Fruit fly (Drosophila melanogaster) whole organism, embryonic: ENCODE measurements around the gene CG32564.
A peak's percentile ranks its signal among the peaks of the same experiment; 100 is the strongest.

Experiments
- Atf6 ChIP-seq: fragments of 200-800 bp; sonication (Bioruptor generic); IDR thresholded peaks from 2 replicates; pipeline ENCODE4 v1.3.6; 2022; ENCODE audit warnings: missing biosample characterization, missing genetic modification characterization
- BtbVII ChIP-seq: fragments of 200-800 bp; sonication (Bioruptor generic); optimal IDR thresholded peaks from 3 replicates; lab custom pipeline; 2017; ENCODE audit warnings: missing biosample characterization, mild to moderate bottlenecking, missing genetic modification characterization
- Bteb2 ChIP-seq: fragments of 200-800 bp; sonication (Bioruptor generic); optimal IDR thresholded peaks from 2 replicates; lab custom pipeline; 2016; ENCODE audit warnings: missing biosample characterization, missing genetic modification characterization
- CG10267 ChIP-seq: fragments of 200-800 bp; sonication (Bioruptor generic); optimal IDR thresholded peaks from 2 replicates; lab custom pipeline; 2018; ENCODE audit warnings: missing biosample characterization, mild to moderate bottlenecking, missing genetic modification characterization, moderate library complexity
- CG10565 ChIP-seq: fragments of 200-800 bp; sonication (Bioruptor generic); optimal IDR thresholded peaks from 3 replicates; lab custom pipeline; 2016; ENCODE audit warnings: missing biosample characterization, mild to moderate bottlenecking, missing genetic modification characterization
- CG11093 ChIP-seq: fragments of 200-800 bp; sonication (Bioruptor generic); IDR thresholded peaks from 3 replicates; pipeline ENCODE4 v1.3.6; 2022; ENCODE audit warnings: missing biosample characterization, missing genetic modification characterization
- CG11560 ChIP-seq: fragments of 200-800 bp; sonication (Bioruptor generic); IDR thresholded peaks from 3 replicates; pipeline ENCODE4 v1.3.6; 2022; ENCODE audit warnings: missing biosample characterization, missing genetic modification characterization
- CG13624 ChIP-seq: fragments of 200-800 bp; sonication (Bioruptor generic); optimal IDR thresholded peaks from 2 replicates; lab custom pipeline; 2016; ENCODE audit warnings: missing biosample characterization, missing genetic modification characterization
- CG14014 ChIP-seq: fragments of 200-800 bp; sonication (Bioruptor generic); IDR thresholded peaks from 2 replicates; pipeline ENCODE4 v1.3.6; 2022; ENCODE audit warnings: missing biosample characterization, missing genetic modification characterization
- CG17361 ChIP-seq: fragments of 200-800 bp; sonication (Bioruptor generic); IDR thresholded peaks from 3 replicates; pipeline ENCODE4 v1.3.6; 2022; ENCODE audit warnings: missing biosample characterization, missing genetic modification characterization
- CG18262 ChIP-seq: fragments of 200-800 bp; optimal IDR thresholded peaks from 3 replicates; lab custom pipeline; 2019; ENCODE audit warnings: missing biosample characterization, mild to moderate bottlenecking, missing genetic modification characterization, moderate library complexity
- CG18599 ChIP-seq: fragments of 200-800 bp; sonication (Bioruptor generic); optimal IDR thresholded peaks from 3 replicates; lab custom pipeline; 2017; ENCODE audit warnings: missing biosample characterization, missing genetic modification characterization, mild to moderate bottlenecking, moderate library complexity, missing genetic modification reagents
- CG2875 ChIP-seq: fragments of 200-800 bp; sonication (Bioruptor generic); optimal IDR thresholded peaks from 2 replicates; lab custom pipeline; 2017; ENCODE audit warnings: missing biosample characterization, mild to moderate bottlenecking, missing genetic modification characterization, missing genetic modification reagents
- CG32532 ChIP-seq: fragments of 200-800 bp; sonication (Bioruptor generic); IDR thresholded peaks from 2 replicates; pipeline ENCODE4 v1.3.6; 2022; ENCODE audit warnings: missing biosample characterization, missing genetic modification characterization
- CG4404 ChIP-seq: fragments of 200-800 bp; sonication (Bioruptor generic); IDR thresholded peaks from 2 replicates; pipeline ENCODE4 v1.3.6; 2022; ENCODE audit warnings: missing biosample characterization, missing genetic modification characterization
- CG4707 ChIP-seq: fragments of 200-800 bp; sonication (Bioruptor generic); optimal IDR thresholded peaks from 2 replicates; lab custom pipeline; 2018; ENCODE audit warnings: missing biosample characterization, mild to moderate bottlenecking, missing genetic modification characterization, moderate library complexity
- CG6654 ChIP-seq: fragments of 200-800 bp; sonication (Bioruptor generic); optimal IDR thresholded peaks from 2 replicates; lab custom pipeline; 2017; ENCODE audit warnings: missing biosample characterization, mild to moderate bottlenecking, missing genetic modification characterization
- CG7963 ChIP-seq: fragments of 200-800 bp; sonication (Bioruptor generic); IDR thresholded peaks from 3 replicates; pipeline ENCODE4 v1.3.6; 2022; ENCODE audit warnings: missing biosample characterization, missing genetic modification characterization; ENCODE audit not compliant: partially characterized antibody
- CG8290 ChIP-seq, 3 experiments: fragments of 200-800 bp; sonication (Bioruptor generic); optimal IDR thresholded peaks; 2 replicates each; lab custom pipeline; 2016 to 2019; ENCODE audit warnings: missing biosample characterization in 3 of 3, missing genetic modification characterization in 3 of 3, mild to moderate bottlenecking in 2 of 3, moderate library complexity in 1 of 3
- CG8388 ChIP-seq: fragments of 200-800 bp; sonication (Bioruptor generic); optimal IDR thresholded peaks from 2 replicates; lab custom pipeline; 2019; ENCODE audit warnings: missing biosample characterization, mild to moderate bottlenecking, missing genetic modification characterization, moderate library complexity
- CG9609 ChIP-seq: fragments of 200-800 bp; sonication (Bioruptor generic); optimal IDR thresholded peaks from 3 replicates; lab custom pipeline; 2016; ENCODE audit warnings: missing biosample characterization, missing genetic modification characterization
- CkIIα-i1 ChIP-seq: fragments of 200-800 bp; sonication (Bioruptor generic); IDR thresholded peaks from 2 replicates; pipeline ENCODE4 v1.3.6; 2022; ENCODE audit warnings: missing biosample characterization, missing genetic modification characterization
- CoRest ChIP-seq: fragments of 200-800 bp; sonication (Bioruptor generic); optimal IDR thresholded peaks from 3 replicates; lab custom pipeline; 2018; ENCODE audit warnings: missing biosample characterization, mild to moderate bottlenecking, missing genetic modification characterization, moderate library complexity
- Dll ChIP-seq: fragments of 200-800 bp; sonication (Bioruptor generic); IDR thresholded peaks from 4 replicates; pipeline ENCODE4 v1.3.6; 2022; ENCODE audit warnings: missing biosample characterization, missing genetic modification characterization; ENCODE audit not compliant: partially characterized antibody
- Dref ChIP-seq: fragments of 200-800 bp; sonication (Bioruptor generic); IDR thresholded peaks from 2 replicates; pipeline ENCODE4 v1.3.6; 2022; ENCODE audit warnings: missing biosample characterization, missing genetic modification characterization
- Ets97D ChIP-seq: fragments of 200-800 bp; sonication (Bioruptor generic); optimal IDR thresholded peaks from 3 replicates; lab custom pipeline; 2016; ENCODE audit warnings: missing biosample characterization, missing genetic modification characterization
- HLH4C ChIP-seq: fragments of 200-800 bp; sonication (Bioruptor generic); IDR thresholded peaks from 3 replicates; pipeline ENCODE4 v1.3.6; 2022; ENCODE audit warnings: missing biosample characterization, missing genetic modification characterization; ENCODE audit not compliant: partially characterized antibody
- NK7.1 ChIP-seq: fragments of 200-800 bp; sonication (Bioruptor generic); optimal IDR thresholded peaks from 3 replicates; lab custom pipeline; 2016; ENCODE audit warnings: missing biosample characterization, missing genetic modification characterization
- Ravus ChIP-seq: fragments of 200-800 bp; sonication (Bioruptor generic); IDR thresholded peaks from 2 replicates; pipeline ENCODE4 v1.3.6; 2022; ENCODE audit warnings: missing biosample characterization, missing genetic modification characterization
- Taf1 ChIP-seq: fragments of 200-800 bp; sonication (Bioruptor generic); IDR thresholded peaks from 2 replicates; pipeline ENCODE4 v1.3.6; 2022; ENCODE audit warnings: missing biosample characterization, missing genetic modification characterization
- Vsx1 ChIP-seq: fragments of 200-800 bp; sonication (Bioruptor generic); optimal IDR thresholded peaks from 2 replicates; lab custom pipeline; 2017; ENCODE audit warnings: missing biosample characterization, mild to moderate bottlenecking, missing genetic modification characterization, missing genetic modification reagents
- YL-1 ChIP-seq: fragments of 200-800 bp; sonication (Bioruptor generic); optimal IDR thresholded peaks from 3 replicates; lab custom pipeline; 2017; ENCODE audit warnings: missing biosample characterization, mild to moderate bottlenecking, missing genetic modification characterization
- ab ChIP-seq: fragments of 200-800 bp; sonication (Bioruptor generic); optimal IDR thresholded peaks from 2 replicates; lab custom pipeline; 2016; ENCODE audit warnings: missing biosample characterization, missing genetic modification characterization
- bcd ChIP-seq: fragments of 200-800 bp; sonication (Bioruptor generic); optimal IDR thresholded peaks from 2 replicates; lab custom pipeline; 2017; ENCODE audit warnings: missing biosample characterization, mild to moderate bottlenecking, missing genetic modification characterization
- br ChIP-seq: fragments of >200 bp; optimal IDR thresholded peaks from 2 replicates; lab custom pipeline; 2017
- bsh ChIP-seq, 2 experiments: fragments of 200-800 bp; sonication (Bioruptor generic); optimal IDR thresholded peaks; 2 replicates each; lab custom pipeline; 2017 to 2018; ENCODE audit warnings: mild to moderate bottlenecking in 2 of 2, missing biosample characterization in 2 of 2, missing genetic modification characterization in 2 of 2, moderate library complexity in 1 of 2
- cas ChIP-seq: fragments of 200-800 bp; sonication (Bioruptor generic); IDR thresholded peaks from 2 replicates; pipeline ENCODE4 v1.3.6; 2022; ENCODE audit warnings: missing biosample characterization, missing genetic modification characterization
- caup ChIP-seq: fragments of 200-800 bp; sonication (Bioruptor generic); optimal IDR thresholded peaks from 3 replicates; lab custom pipeline; 2017; ENCODE audit warnings: missing biosample characterization, mild to moderate bottlenecking, missing genetic modification characterization, moderate library complexity; ENCODE audit not compliant: severe bottlenecking
- da ChIP-seq: fragments of 200-800 bp; sonication (Bioruptor generic); optimal IDR thresholded peaks from 2 replicates; lab custom pipeline; 2016; ENCODE audit warnings: missing biosample characterization, missing genetic modification characterization
- ftz-f1 ChIP-seq: fragments of 200-800 bp; sonication (Bioruptor generic); optimal IDR thresholded peaks from 2 replicates; lab custom pipeline; 2016; ENCODE audit warnings: missing biosample characterization, missing genetic modification characterization
- lbe ChIP-seq: fragments of 200-800 bp; sonication (Bioruptor generic); optimal IDR thresholded peaks from 2 replicates; lab custom pipeline; 2016; ENCODE audit warnings: missing biosample characterization, mild to moderate bottlenecking, missing genetic modification characterization
- nau ChIP-seq: fragments of 200-800 bp; sonication (Bioruptor generic); optimal IDR thresholded peaks from 3 replicates; lab custom pipeline; 2017; ENCODE audit warnings: missing biosample characterization, mild to moderate bottlenecking, missing genetic modification characterization, missing genetic modification reagents
- pan ChIP-seq, 4 experiments: fragments of >200 bp in 3 of 4; fragments of 200-800 bp in 1 of 4; sonication (Bioruptor generic) in 1 of 4; optimal IDR thresholded peaks in 3 of 4; IDR thresholded peaks in 1 of 4; 2 replicates each; pipeline versions ENCODE4 v1.3.6 to Lab custom; 2017 to 2022; ENCODE audit warnings: missing biosample characterization in 2 of 4, missing genetic modification characterization in 2 of 4, mixed read lengths in 1 of 4
- row ChIP-seq: fragments of 200-800 bp; sonication (Bioruptor generic); IDR thresholded peaks from 3 replicates; pipeline ENCODE4 v1.3.6; 2022; ENCODE audit warnings: missing biosample characterization, missing genetic modification characterization
- run ChIP-seq: fragments of 200-800 bp; sonication (Bioruptor generic); optimal IDR thresholded peaks from 3 replicates; lab custom pipeline; 2018; ENCODE audit warnings: missing biosample characterization, mild to moderate bottlenecking, missing genetic modification characterization
- stc ChIP-seq: fragments of 200-800 bp; sonication (Bioruptor generic); IDR thresholded peaks from 2 replicates; pipeline ENCODE4 v1.3.6; 2022; ENCODE audit warnings: missing biosample characterization, missing genetic modification characterization
- tgo ChIP-seq: fragments of 200-800 bp; sonication (Bioruptor generic); IDR thresholded peaks from 3 replicates; pipeline ENCODE4 v1.3.6; 2022; ENCODE audit warnings: missing biosample characterization, missing genetic modification characterization
- unc-4 ChIP-seq: fragments of 200-800 bp; sonication (Bioruptor generic); IDR thresholded peaks from 2 replicates; pipeline ENCODE4 v1.3.6; 2022; ENCODE audit warnings: missing biosample characterization, missing genetic modification characterization; ENCODE audit not compliant: partially characterized antibody
- zf30C ChIP-seq: fragments of 200-800 bp; sonication (Bioruptor generic); optimal IDR thresholded peaks from 3 replicates; lab custom pipeline; 2018; ENCODE audit warnings: missing biosample characterization, mild to moderate bottlenecking, missing genetic modification characterization

Gene CG32564

dm6 chrX:17170484-17170944 is 35.7 kb upstream of the CG32564 start:
- no peak for TF ChIP-seq da (GFP tag; lab: Kevin White, UChicago)
- no peak for TF ChIP-seq ftz-f1
- no peak for TF ChIP-seq Ets97D
- TF ChIP-seq br, result no peak
- TF ChIP-seq CoRest (tag; lab: Kevin White, UChicago), result peak; percentile 45
- TF ChIP-seq CG4404 (GFP tag; lab: Robert Waterston, UW), result no peak
- peak; percentile 77 for TF ChIP-seq CG32532
- TF ChIP-seq CG18599 (GFP tag; lab: Kevin White, UChicago), result peak; percentile 73
- TF ChIP-seq bsh (GFP tag; optimal IDR thresholded peaks at IDR 0.05; lab: Kevin White, UChicago), result peak in 1 of 2 experiments; percentile 66
- TF ChIP-seq stc (GFP tag; lab: Robert Waterston, UW), result 0 out of 2 replicates have a peak, but pooled peaks have one; percentile 28
- no peak for TF ChIP-seq CG7963 (GFP tag; lab: Robert Waterston, UW)
- peak; percentile 24 for TF ChIP-seq bcd (GFP tag; lab: Kevin White, UChicago)
- TF ChIP-seq ab (GFP tag; lab: Kevin White, UChicago), result no peak
- TF ChIP-seq YL-1, result no peak
- TF ChIP-seq caup (GFP tag; lab: Kevin White, UChicago), result peak; percentile 36
- TF ChIP-seq Ravus (GFP tag; lab: Robert Waterston, UW), result no peak; the same call in 1 of the 2 replicates
- TF ChIP-seq BtbVII (GFP tag; lab: Kevin White, UChicago), result peak; percentile 29
- TF ChIP-seq CG4707 (GFP tag; lab: Kevin White, UChicago), result no peak
- 0 out of 3 replicates have a peak, but pooled peaks have one; percentile 35 for TF ChIP-seq CG17361 (GFP tag; lab: Robert Waterston, UW)
- TF ChIP-seq cas, result 0 out of 2 replicates have a peak, but pooled peaks have one; percentile 18
- no peak for TF ChIP-seq CG10565 (GFP tag; lab: Kevin White, UChicago)
- TF ChIP-seq CG10267 (tag; lab: Kevin White, UChicago), result peak; percentile 21
- peak; percentile 58 for TF ChIP-seq tgo (GFP tag; lab: Robert Waterston, UW)
- TF ChIP-seq CG11093, result no peak
- TF ChIP-seq Dll (GFP tag; lab: Robert Waterston, UW), result no peak
- TF ChIP-seq lbe (GFP tag; lab: Kevin White, UChicago), result peak; percentile 35
- no peak for TF ChIP-seq nau
- TF ChIP-seq CG6654 (GFP tag; lab: Kevin White, UChicago), result no peak
- TF ChIP-seq Bteb2 (GFP tag; lab: Kevin White, UChicago), result no peak
- no peak for TF ChIP-seq CG9609 (GFP tag; lab: Kevin White, UChicago)
- TF ChIP-seq zf30C (GFP tag; lab: Kevin White, UChicago), result no peak
- no peak for TF ChIP-seq Dref (GFP tag; lab: Robert Waterston, UW)
- no peak for TF ChIP-seq CkIIα-i1 (GFP tag; lab: Robert Waterston, UW)
- no peak for TF ChIP-seq run (tag; lab: Kevin White, UChicago)
- peak; percentile 23 for TF ChIP-seq CG18262
- peak; percentile 63; the same call in 1 of the 2 replicates for TF ChIP-seq CG14014 (GFP tag; lab: Robert Waterston, UW)
- TF ChIP-seq row (GFP tag; lab: Robert Waterston, UW), result peak; percentile 72
- TF ChIP-seq Taf1 (GFP tag; lab: Robert Waterston, UW), result peak; percentile 14; the same call in 1 of the 2 replicates
- no peak for TF ChIP-seq CG13624 (GFP tag; lab: Kevin White, UChicago)
- TF ChIP-seq Atf6 (GFP tag; lab: Robert Waterston, UW), result peak; percentile 40; the same call in 1 of the 2 replicates
- TF ChIP-seq unc-4 (GFP tag; lab: Robert Waterston, UW), result no peak
- TF ChIP-seq CG8388 (GFP tag; lab: Kevin White, UChicago), result no peak
- TF ChIP-seq HLH4C (GFP tag; lab: Robert Waterston, UW), result no peak
- no peak for TF ChIP-seq CG2875
- TF ChIP-seq NK7.1 (GFP tag; lab: Kevin White, UChicago), result no peak
- TF ChIP-seq CG8290 (GFP tag; optimal IDR thresholded peaks at IDR 0.05; lab: Kevin White, UChicago), result no peak
- TF ChIP-seq CG8290 (tag; optimal IDR thresholded peaks at IDR 0.05; lab: Kevin White, UChicago), result no peak
- TF ChIP-seq Vsx1 (GFP tag; lab: Kevin White, UChicago), result no peak
- TF ChIP-seq CG11560 (tag; lab: Robert Waterston, UW), result no peak
- no peak for TF ChIP-seq pan (optimal IDR thresholded peaks at IDR 0.05; lab: Kevin White, UChicago)
- TF ChIP-seq pan (GFP tag; optimal IDR thresholded peaks at IDR 0.05 in 1 of 2, IDR thresholded peaks at IDR 0.05 in 1 of 2), result peak in 1 of 2 experiments; percentile 67
